Fruit fly (Drosophila melanogaster) whole organism, embryonic: ENCODE results near the gene pdm2.

Source experiments
- Abd-B ChIP-seq: fragments of 200-800 bp; sonication (Bioruptor generic); optimal IDR thresholded peaks from 2 replicates; lab custom pipeline; 2018; ENCODE audit warnings: missing biosample characterization, mild to moderate bottlenecking, missing genetic modification characterization, moderate library complexity
- B-H1 ChIP-seq: fragments of 200-800 bp; sonication (Bioruptor generic); IDR thresholded peaks from 3 replicates; pipeline ENCODE4 v1.3.6; 2022; ENCODE audit warnings: missing biosample characterization, missing genetic modification characterization
- CG10267 ChIP-seq: fragments of 200-800 bp; sonication (Bioruptor generic); optimal IDR thresholded peaks from 2 replicates; lab custom pipeline; 2018; ENCODE audit warnings: missing biosample characterization, mild to moderate bottlenecking, missing genetic modification characterization, moderate library complexity
- CG11456 ChIP-seq: fragments of 200-800 bp; sonication (Bioruptor generic); IDR thresholded peaks from 3 replicates; pipeline ENCODE4 v1.3.6; 2022; ENCODE audit warnings: missing biosample characterization, missing genetic modification characterization
- CG11696 ChIP-seq: fragments of 200-800 bp; sonication (Bioruptor generic); IDR thresholded peaks from 2 replicates; pipeline ENCODE4 v1.3.6; 2022; ENCODE audit warnings: missing biosample characterization, missing genetic modification characterization
- CG15011 ChIP-seq: fragments of 200-800 bp; sonication (Bioruptor generic); optimal IDR thresholded peaks from 3 replicates; lab custom pipeline; 2018; ENCODE audit warnings: missing biosample characterization, mild to moderate bottlenecking, missing genetic modification characterization
- CG1603 ChIP-seq: fragments of 200-800 bp; sonication (Bioruptor generic); optimal IDR thresholded peaks from 2 replicates; lab custom pipeline; 2019; ENCODE audit warnings: missing biosample characterization, mild to moderate bottlenecking, missing genetic modification characterization, moderate library complexity
- CG17361 ChIP-seq: fragments of 200-800 bp; sonication (Bioruptor generic); IDR thresholded peaks from 3 replicates; pipeline ENCODE4 v1.3.6; 2022; ENCODE audit warnings: missing biosample characterization, missing genetic modification characterization
- CG17802 ChIP-seq: fragments of 200-800 bp; sonication (Bioruptor generic); optimal IDR thresholded peaks from 2 replicates; lab custom pipeline; 2018; ENCODE audit warnings: missing biosample characterization, mild to moderate bottlenecking, missing genetic modification characterization, moderate library complexity
- CG2678 ChIP-seq: fragments of 200-800 bp; sonication (Bioruptor generic); optimal IDR thresholded peaks from 3 replicates; lab custom pipeline; 2019; ENCODE audit warnings: missing biosample characterization, mild to moderate bottlenecking, missing genetic modification characterization, moderate library complexity
- CG30403 ChIP-seq: fragments of 200-800 bp; sonication (Bioruptor generic); optimal IDR thresholded peaks from 3 replicates; lab custom pipeline; 2016; ENCODE audit warnings: missing biosample characterization, missing genetic modification characterization
- CG30431 ChIP-seq: fragments of 200-800 bp; sonication (Bioruptor generic); optimal IDR thresholded peaks from 2 replicates; lab custom pipeline; 2017; ENCODE audit warnings: missing biosample characterization, missing genetic modification characterization
- CG32767 ChIP-seq: fragments of 200-800 bp; sonication (Bioruptor generic); IDR thresholded peaks from 2 replicates; pipeline ENCODE4 v1.3.6; 2022; ENCODE audit warnings: missing biosample characterization, missing genetic modification characterization
- CG34224 ChIP-seq: fragments of 200-800 bp; sonication (Bioruptor generic); IDR thresholded peaks from 3 replicates; pipeline ENCODE4 v1.3.6; 2022; ENCODE audit warnings: missing biosample characterization, missing genetic modification characterization; ENCODE audit not compliant: partially characterized antibody
- CG6175 ChIP-seq: fragments of 200-800 bp; sonication (Bioruptor generic); IDR thresholded peaks from 3 replicates; pipeline ENCODE4 v1.3.6; 2022; ENCODE audit warnings: missing biosample characterization, missing genetic modification characterization
- CG7271 ChIP-seq: fragments of 200-800 bp; sonication (Bioruptor generic); optimal IDR thresholded peaks from 2 replicates; lab custom pipeline; 2018; ENCODE audit warnings: missing biosample characterization, mild to moderate bottlenecking, missing genetic modification characterization, moderate library complexity
- CG8089 ChIP-seq: fragments of 200-800 bp; sonication (Bioruptor generic); optimal IDR thresholded peaks from 3 replicates; lab custom pipeline; 2016; ENCODE audit warnings: missing biosample characterization, missing genetic modification characterization
- CG8290 ChIP-seq, 3 experiments: fragments of 200-800 bp; sonication (Bioruptor generic); optimal IDR thresholded peaks; 2 replicates each; lab custom pipeline; 2016 to 2019; ENCODE audit warnings: missing biosample characterization in 3 of 3, missing genetic modification characterization in 3 of 3, mild to moderate bottlenecking in 2 of 3, moderate library complexity in 1 of 3
- CTCF ChIP-seq: fragments of 200-800 bp; sonication (Bioruptor generic); optimal IDR thresholded peaks from 2 replicates; lab custom pipeline; 2017; ENCODE audit warnings: missing biosample characterization, mild to moderate bottlenecking, missing genetic modification characterization, moderate library complexity
- CoRest ChIP-seq: fragments of 200-800 bp; sonication (Bioruptor generic); optimal IDR thresholded peaks from 3 replicates; lab custom pipeline; 2018; ENCODE audit warnings: missing biosample characterization, mild to moderate bottlenecking, missing genetic modification characterization, moderate library complexity
- Dek ChIP-seq: fragments of 200-800 bp; sonication (Bioruptor generic); optimal IDR thresholded peaks from 3 replicates; lab custom pipeline; 2019; ENCODE audit warnings: missing biosample characterization, mild to moderate bottlenecking, missing genetic modification characterization, moderate library complexity
- Eip74EF ChIP-seq, 2 experiments: fragments of 200-800 bp in 1 of 2; fragments of >200 bp in 1 of 2; sonication (Bioruptor generic) in 1 of 2; optimal IDR thresholded peaks; 2 replicates each; lab custom pipeline; 2017 to 2019; ENCODE audit warnings: missing biosample characterization in 2 of 2, missing genetic modification characterization in 2 of 2, mild to moderate bottlenecking in 1 of 2, moderate library complexity in 1 of 2
- Ets97D ChIP-seq: fragments of 200-800 bp; sonication (Bioruptor generic); optimal IDR thresholded peaks from 3 replicates; lab custom pipeline; 2016; ENCODE audit warnings: missing biosample characterization, missing genetic modification characterization
- Fer1 ChIP-seq: fragments of 200-800 bp; sonication (Bioruptor generic); optimal IDR thresholded peaks from 2 replicates; lab custom pipeline; 2017; ENCODE audit warnings: missing biosample characterization, mild to moderate bottlenecking, missing genetic modification characterization
- Hand ChIP-seq: fragments of 200-800 bp; sonication (Bioruptor generic); optimal IDR thresholded peaks from 2 replicates; lab custom pipeline; 2017; ENCODE audit warnings: mild to moderate bottlenecking, missing biosample characterization, missing genetic modification reagents, missing genetic modification characterization
- Hmr ChIP-seq: fragments of 200-800 bp; sonication (Bioruptor generic); optimal IDR thresholded peaks from 3 replicates; lab custom pipeline; 2017; ENCODE audit warnings: mild to moderate bottlenecking, missing biosample characterization, missing genetic modification reagents, missing genetic modification characterization
- MTF-1 ChIP-seq: fragments of 200-800 bp; sonication (Bioruptor generic); optimal IDR thresholded peaks from 2 replicates; lab custom pipeline; 2018; ENCODE audit warnings: missing biosample characterization, mild to moderate bottlenecking, missing genetic modification characterization, borderline replicate concordance
- NFAT ChIP-seq: fragments of 200-800 bp; sonication (Bioruptor generic); IDR thresholded peaks from 2 replicates; pipeline ENCODE4 v1.3.6; 2022; ENCODE audit warnings: missing biosample characterization, missing genetic modification characterization
- NfI ChIP-seq: fragments of 200-800 bp; sonication (Bioruptor generic); optimal IDR thresholded peaks from 3 replicates; lab custom pipeline; 2018; ENCODE audit warnings: missing biosample characterization, mild to moderate bottlenecking, missing genetic modification characterization, moderate library complexity
- Ptx1 ChIP-seq: fragments of 200-800 bp; sonication (Bioruptor generic); IDR thresholded peaks from 2 replicates; pipeline ENCODE4 v1.3.6; 2022; ENCODE audit warnings: missing biosample characterization, missing genetic modification characterization
- Rx ChIP-seq: fragments of 200-800 bp; sonication (Bioruptor generic); IDR thresholded peaks from 2 replicates; pipeline ENCODE4 v1.3.6; 2022; ENCODE audit warnings: missing biosample characterization, missing genetic modification characterization
- Sin3A ChIP-seq: fragments of >200 bp; optimal IDR thresholded peaks from 2 replicates; lab custom pipeline; 2018
- Six4 ChIP-seq: fragments of 200-800 bp; sonication (Bioruptor generic); optimal IDR thresholded peaks from 2 replicates; lab custom pipeline; 2016; ENCODE audit warnings: missing biosample characterization, missing genetic modification characterization
- abd-A ChIP-seq: fragments of 200-800 bp; sonication (Bioruptor generic); optimal IDR thresholded peaks from 3 replicates; lab custom pipeline; 2019; ENCODE audit warnings: missing biosample characterization, mild to moderate bottlenecking, missing genetic modification characterization, moderate library complexity
- al ChIP-seq: fragments of 200-800 bp; sonication (Bioruptor generic); IDR thresholded peaks from 2 replicates; pipeline ENCODE4 v1.3.6; 2022; ENCODE audit warnings: missing biosample characterization, missing genetic modification characterization
- ase ChIP-seq: fragments of 200-800 bp; sonication (Bioruptor generic); IDR thresholded peaks from 3 replicates; pipeline ENCODE4 v1.3.6; 2022; ENCODE audit warnings: missing biosample characterization, missing genetic modification characterization
- bab2 ChIP-seq: fragments of 200-800 bp; sonication (Bioruptor generic); optimal IDR thresholded peaks from 2 replicates; lab custom pipeline; 2016; ENCODE audit warnings: missing biosample characterization, missing genetic modification characterization
- chn ChIP-seq: fragments of 200-800 bp; sonication (Bioruptor generic); optimal IDR thresholded peaks from 2 replicates; lab custom pipeline; 2016; ENCODE audit warnings: missing biosample characterization, missing genetic modification characterization
- dan ChIP-seq: fragments of 200-800 bp; sonication (Bioruptor generic); IDR thresholded peaks from 2 replicates; pipeline ENCODE4 v1.3.6; 2022; ENCODE audit warnings: missing biosample characterization, missing genetic modification characterization
- grau ChIP-seq: fragments of 200-800 bp; optimal IDR thresholded peaks from 3 replicates; lab custom pipeline; 2019; ENCODE audit warnings: missing biosample characterization, mild to moderate bottlenecking, missing genetic modification characterization, moderate library complexity
- pfk ChIP-seq: fragments of 200-800 bp; sonication (Bioruptor generic); optimal IDR thresholded peaks from 2 replicates; lab custom pipeline; 2018; ENCODE audit warnings: missing biosample characterization, mild to moderate bottlenecking, missing genetic modification characterization, moderate library complexity
- phol ChIP-seq: fragments of 200-800 bp; sonication (Bioruptor generic); optimal IDR thresholded peaks from 3 replicates; lab custom pipeline; 2018; ENCODE audit warnings: missing biosample characterization, mild to moderate bottlenecking, missing genetic modification characterization, moderate library complexity
- ranshi ChIP-seq: fragments of 200-800 bp; sonication (Bioruptor generic); IDR thresholded peaks from 2 replicates; pipeline ENCODE4 v1.3.6; 2022; ENCODE audit warnings: missing biosample characterization, missing genetic modification characterization
- salm ChIP-seq: fragments of 200-800 bp; sonication (Bioruptor generic); optimal IDR thresholded peaks from 2 replicates; lab custom pipeline; 2018; ENCODE audit warnings: missing biosample characterization, mild to moderate bottlenecking, missing genetic modification characterization
- sens ChIP-seq: fragments of 200-800 bp; sonication (Bioruptor generic); peaks from one replicate; lab custom pipeline; 2016; ENCODE audit warnings: missing biosample characterization, missing genetic modification characterization
- sens-2 ChIP-seq: fragments of 200-800 bp; sonication (Bioruptor generic); IDR thresholded peaks from 2 replicates; pipeline ENCODE4 v1.3.6; 2022; ENCODE audit warnings: missing biosample characterization, missing genetic modification characterization
- seq ChIP-seq: fragments of 200-800 bp; sonication (Bioruptor generic); IDR thresholded peaks from 2 replicates; pipeline ENCODE4 v1.3.6; 2022; ENCODE audit warnings: missing biosample characterization, missing genetic modification characterization
- sob ChIP-seq: fragments of 200-800 bp; sonication (Bioruptor generic); IDR thresholded peaks from 2 replicates; pipeline ENCODE4 v1.3.6; 2022; ENCODE audit warnings: missing biosample characterization, missing genetic modification characterization
- sug ChIP-seq: fragments of 200-800 bp; optimal IDR thresholded peaks from 2 replicates; lab custom pipeline; 2019; ENCODE audit warnings: missing biosample characterization, mild to moderate bottlenecking, missing genetic modification characterization, moderate library complexity
- toy ChIP-seq: fragments of 200-800 bp; sonication (Bioruptor generic); IDR thresholded peaks from 2 replicates; pipeline ENCODE4 v1.3.6; 2022; ENCODE audit warnings: missing biosample characterization, missing genetic modification characterization
- wor ChIP-seq: fragments of 200-800 bp; sonication (Bioruptor generic); IDR thresholded peaks from 2 replicates; pipeline ENCODE4 v1.3.6; 2022; ENCODE audit warnings: missing biosample characterization, missing genetic modification characterization

pdm2 gene

DNA sequence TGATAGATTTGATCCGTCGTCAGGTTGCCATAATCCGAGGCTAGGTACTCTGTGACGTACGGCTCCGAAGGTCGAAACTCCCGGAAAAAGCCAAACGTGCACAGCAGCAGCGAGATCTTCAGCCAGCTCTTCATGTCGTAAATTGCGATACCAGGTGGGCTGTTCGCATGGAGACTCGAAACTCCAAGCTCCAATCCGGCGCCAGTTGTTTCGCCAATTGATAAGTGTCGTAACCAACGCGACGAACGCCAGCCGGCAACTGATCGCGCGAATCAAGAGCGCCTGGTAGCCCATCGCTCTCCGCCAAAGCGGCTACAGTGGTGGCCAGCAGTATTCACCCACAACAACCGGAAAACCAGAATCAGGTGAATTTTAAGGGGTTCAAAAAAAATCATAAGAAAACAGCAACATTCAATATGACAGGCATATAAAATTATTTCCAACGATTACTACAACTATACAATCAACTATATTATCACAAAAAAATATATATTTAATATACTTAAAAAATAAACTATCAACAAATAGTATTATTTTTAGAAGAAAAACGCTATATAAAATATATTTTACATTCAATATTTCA, 43.5 kb downstream of the pdm2 start, which contains the start of gene CG17036 (continued):
- no peak for TF ChIP-seq sens (GFP tag; lab: Kevin White, UChicago)
- TF ChIP-seq B-H1 (GFP tag; lab: Robert Waterston, UW): no peak
- no peak for TF ChIP-seq CG6175 (GFP tag; lab: Robert Waterston, UW)
- TF ChIP-seq sob: 0 out of 2 replicates have a peak, but pooled peaks have one; percentile 36
- TF ChIP-seq CG1603 (tag; lab: Kevin White, UChicago): no peak
- TF ChIP-seq CG8290 (GFP tag; optimal IDR thresholded peaks at IDR 0.05; lab: Kevin White, UChicago): no peak
- TF ChIP-seq CG8290 (tag; optimal IDR thresholded peaks at IDR 0.05; lab: Kevin White, UChicago): no peak
- TF ChIP-seq CG34224 (GFP tag; lab: Robert Waterston, UW): no peak
- no peak for TF ChIP-seq toy
- TF ChIP-seq ase (GFP tag; lab: Robert Waterston, UW): 0 out of 3 replicates have a peak, but pooled peaks have one; percentile 31
- TF ChIP-seq CG11456 (GFP tag; lab: Robert Waterston, UW): peak; percentile 50; the same call in 1 of the 3 replicates
- no peak for TF ChIP-seq salm (tag; lab: Kevin White, UChicago)
- no peak for TF ChIP-seq bab2 (GFP tag; lab: Kevin White, UChicago)
- no peak for TF ChIP-seq CG17802 (tag; lab: Kevin White, UChicago)
- no peak for TF ChIP-seq ranshi (GFP tag; lab: Robert Waterston, UW)
- TF ChIP-seq Fer1 (GFP tag; lab: Kevin White, UChicago): peak; percentile 31
- peak; percentile 48; the same call in 2 of the 3 replicates for TF ChIP-seq CG17361 (GFP tag; lab: Robert Waterston, UW)
- TF ChIP-seq chn: no peak
- peak; percentile 18 for TF ChIP-seq sug (tag; lab: Kevin White, UChicago)
- 0 out of 2 replicates have a peak, but pooled peaks have one; percentile 8 for TF ChIP-seq Rx (GFP tag; lab: Robert Waterston, UW)
- no peak for TF ChIP-seq CTCF (GFP tag; lab: Kevin White, UChicago)
- no peak for TF ChIP-seq pfk (GFP tag; lab: Kevin White, UChicago)
- no peak for TF ChIP-seq Ets97D (GFP tag; lab: Kevin White, UChicago)
- peak; percentile 36; the same call in 1 of the 2 replicates for TF ChIP-seq al (GFP tag; lab: Robert Waterston, UW)
- TF ChIP-seq CG32767 (GFP tag; lab: Robert Waterston, UW): no peak
- TF ChIP-seq Eip74EF (GFP tag; optimal IDR thresholded peaks at IDR 0.05; lab: Kevin White, UChicago): no peak
- TF ChIP-seq Abd-B (GFP tag; lab: Kevin White, UChicago): no peak
- peak; percentile 39; the same call in 1 of the 2 replicates for TF ChIP-seq Ptx1 (GFP tag; lab: Robert Waterston, UW)
- TF ChIP-seq Sin3A (lab: Kevin White, UChicago): no peak
- TF ChIP-seq Hmr (GFP tag; lab: Kevin White, UChicago): peak; percentile 24
- TF ChIP-seq CG7271 (tag; lab: Kevin White, UChicago): no peak
- TF ChIP-seq CG8089 (GFP tag; lab: Kevin White, UChicago): no peak
- peak; percentile 53 for TF ChIP-seq CoRest (tag; lab: Kevin White, UChicago)
- TF ChIP-seq MTF-1: no peak
- TF ChIP-seq CG10267 (tag; lab: Kevin White, UChicago): peak; percentile 4
- TF ChIP-seq NfI (GFP tag; lab: Kevin White, UChicago): no peak
- TF ChIP-seq CG15011 (GFP tag; lab: Kevin White, UChicago): peak; percentile 5
- no peak for TF ChIP-seq Six4 (GFP tag; lab: Kevin White, UChicago)
- no peak for TF ChIP-seq CG11696 (GFP tag; lab: Robert Waterston, UW)
- no peak for TF ChIP-seq CG2678 (tag; lab: Kevin White, UChicago)
- TF ChIP-seq wor (GFP tag; lab: Robert Waterston, UW): no peak
- TF ChIP-seq phol (tag; lab: Kevin White, UChicago): peak; percentile 23
- peak; percentile 43 for TF ChIP-seq grau
- TF ChIP-seq NFAT (GFP tag; lab: Robert Waterston, UW): peak; percentile 57; the same call in 1 of the 2 replicates
- TF ChIP-seq dan (GFP tag; lab: Robert Waterston, UW): no peak
- TF ChIP-seq Hand: no peak
- peak; percentile 16 for TF ChIP-seq CG30403
- no peak for TF ChIP-seq abd-A (tag; lab: Kevin White, UChicago)
- no peak for TF ChIP-seq seq (GFP tag; lab: Robert Waterston, UW)
- no peak for TF ChIP-seq CG30431 (GFP tag; lab: Kevin White, UChicago)
- TF ChIP-seq Dek (tag; lab: Kevin White, UChicago): no peak
- TF ChIP-seq sens-2 (GFP tag; lab: Robert Waterston, UW): no peak
